Fruit fly (Drosophila melanogaster) whole organism, embryonic: ENCODE measurements around the gene Nep6.

Source experiments
- Ada2b ChIP-seq: fragments of 200-800 bp; sonication (Bioruptor generic); IDR thresholded peaks from 2 replicates; pipeline ENCODE4 v1.3.6; 2022; ENCODE audit warnings: missing biosample characterization, missing genetic modification characterization
- B-H2 ChIP-seq: fragments of 200-800 bp; sonication (Bioruptor generic); optimal IDR thresholded peaks from 2 replicates; lab custom pipeline; 2018; ENCODE audit warnings: missing biosample characterization, mild to moderate bottlenecking, missing genetic modification characterization
- Bteb2 ChIP-seq: fragments of 200-800 bp; sonication (Bioruptor generic); optimal IDR thresholded peaks from 2 replicates; lab custom pipeline; 2016; ENCODE audit warnings: missing biosample characterization, missing genetic modification characterization
- CG10209 ChIP-seq: fragments of 200-800 bp; sonication (Bioruptor generic); optimal IDR thresholded peaks from 3 replicates; lab custom pipeline; 2017; ENCODE audit warnings: missing biosample characterization, mild to moderate bottlenecking, missing genetic modification characterization, missing genetic modification reagents
- CG10431 ChIP-seq: fragments of 200-800 bp; sonication (Bioruptor generic); optimal IDR thresholded peaks from 3 replicates; lab custom pipeline; 2018; ENCODE audit warnings: missing biosample characterization, mild to moderate bottlenecking, missing genetic modification characterization
- CG10565 ChIP-seq: fragments of 200-800 bp; sonication (Bioruptor generic); optimal IDR thresholded peaks from 3 replicates; lab custom pipeline; 2016; ENCODE audit warnings: missing biosample characterization, mild to moderate bottlenecking, missing genetic modification characterization
- CG14014 ChIP-seq: fragments of 200-800 bp; sonication (Bioruptor generic); IDR thresholded peaks from 2 replicates; pipeline ENCODE4 v1.3.6; 2022; ENCODE audit warnings: missing biosample characterization, missing genetic modification characterization
- CG15514 ChIP-seq: fragments of 200-800 bp; sonication (Bioruptor generic); optimal IDR thresholded peaks from 3 replicates; lab custom pipeline; 2017; ENCODE audit warnings: missing biosample characterization, missing genetic modification characterization, mild to moderate bottlenecking, moderate library complexity, missing genetic modification reagents
- CG1602 ChIP-seq: fragments of 200-800 bp; sonication (Bioruptor generic); optimal IDR thresholded peaks from 3 replicates; lab custom pipeline; 2016; ENCODE audit warnings: missing biosample characterization, missing genetic modification characterization
- CG17802 ChIP-seq: fragments of 200-800 bp; sonication (Bioruptor generic); optimal IDR thresholded peaks from 2 replicates; lab custom pipeline; 2018; ENCODE audit warnings: missing biosample characterization, mild to moderate bottlenecking, missing genetic modification characterization, moderate library complexity
- CG2678 ChIP-seq: fragments of 200-800 bp; sonication (Bioruptor generic); optimal IDR thresholded peaks from 3 replicates; lab custom pipeline; 2019; ENCODE audit warnings: missing biosample characterization, mild to moderate bottlenecking, missing genetic modification characterization, moderate library complexity
- CG32772 ChIP-seq: fragments of 200-800 bp; sonication (Bioruptor generic); IDR thresholded peaks from 2 replicates; pipeline ENCODE4 v1.3.6; 2022; ENCODE audit warnings: missing biosample characterization, missing genetic modification characterization
- CG4360 ChIP-seq: fragments of 200-800 bp; sonication (Bioruptor generic); IDR thresholded peaks from 2 replicates; pipeline ENCODE4 v1.3.6; 2022; ENCODE audit warnings: missing biosample characterization, missing genetic modification characterization
- CG43689 ChIP-seq: fragments of 200-800 bp; sonication (Bioruptor generic); IDR thresholded peaks from 2 replicates; pipeline ENCODE4 v1.3.6; 2022; ENCODE audit warnings: missing biosample characterization, missing genetic modification characterization
- CG4424 ChIP-seq: fragments of 200-800 bp; sonication (Bioruptor generic); optimal IDR thresholded peaks from 3 replicates; lab custom pipeline; 2016; ENCODE audit warnings: missing biosample characterization, missing genetic modification characterization
- CG4617 ChIP-seq: fragments of 200-800 bp; sonication (Bioruptor generic); optimal IDR thresholded peaks from 3 replicates; lab custom pipeline; 2016; ENCODE audit warnings: missing biosample characterization, missing genetic modification characterization, borderline replicate concordance
- CG7745 ChIP-seq: fragments of 200-800 bp; sonication (Bioruptor generic); optimal IDR thresholded peaks from 2 replicates; lab custom pipeline; 2018; ENCODE audit warnings: missing biosample characterization, mild to moderate bottlenecking, missing genetic modification characterization, moderate library complexity
- CG7928 ChIP-seq: fragments of 200-800 bp; sonication (Bioruptor generic); optimal IDR thresholded peaks from 2 replicates; lab custom pipeline; 2017; ENCODE audit warnings: missing biosample characterization, mild to moderate bottlenecking, missing genetic modification characterization
- CG9797 ChIP-seq: fragments of 200-800 bp; sonication (Bioruptor generic); optimal IDR thresholded peaks from 3 replicates; lab custom pipeline; 2018; ENCODE audit warnings: missing biosample characterization, mild to moderate bottlenecking, missing genetic modification characterization
- CG9817 ChIP-seq: fragments of 200-800 bp; sonication (Bioruptor generic); optimal IDR thresholded peaks from 2 replicates; lab custom pipeline; 2018; ENCODE audit warnings: missing biosample characterization, mild to moderate bottlenecking, missing genetic modification characterization, moderate library complexity
- CG9876 ChIP-seq: fragments of 200-800 bp; sonication (Bioruptor generic); optimal IDR thresholded peaks from 2 replicates; lab custom pipeline; 2016; ENCODE audit warnings: missing biosample characterization, missing genetic modification characterization
- CkIIα-i1 ChIP-seq: fragments of 200-800 bp; sonication (Bioruptor generic); IDR thresholded peaks from 2 replicates; pipeline ENCODE4 v1.3.6; 2022; ENCODE audit warnings: missing biosample characterization, missing genetic modification characterization
- Dip2 ChIP-seq: fragments of 200-800 bp; sonication (Bioruptor generic); IDR thresholded peaks from 2 replicates; pipeline ENCODE4 v1.3.6; 2022; ENCODE audit warnings: missing biosample characterization, missing genetic modification characterization
- Dip3 ChIP-seq: fragments of 200-800 bp; sonication (Bioruptor generic); optimal IDR thresholded peaks from 3 replicates; lab custom pipeline; 2016; ENCODE audit warnings: missing biosample characterization, missing genetic modification characterization
- Dp ChIP-seq: fragments of 200-800 bp; sonication (Bioruptor generic); optimal IDR thresholded peaks from 2 replicates; lab custom pipeline; 2018; ENCODE audit warnings: missing biosample characterization, mild to moderate bottlenecking, missing genetic modification characterization, moderate library complexity
- Drgx ChIP-seq: fragments of 200-800 bp; sonication (Bioruptor generic); IDR thresholded peaks from 2 replicates; pipeline ENCODE4 v1.3.6; 2022; ENCODE audit warnings: missing biosample characterization, missing genetic modification characterization
- E2f2 ChIP-seq: fragments of 200-800 bp; sonication (Bioruptor generic); IDR thresholded peaks from 2 replicates; pipeline ENCODE4 v1.3.6; 2022; ENCODE audit warnings: missing biosample characterization, missing genetic modification characterization
- HmgZ ChIP-seq: fragments of 200-800 bp; sonication (Bioruptor generic); optimal IDR thresholded peaks from 2 replicates; lab custom pipeline; 2018; ENCODE audit warnings: missing biosample characterization, mild to moderate bottlenecking, missing genetic modification characterization
- Hmr ChIP-seq: fragments of 200-800 bp; sonication (Bioruptor generic); optimal IDR thresholded peaks from 3 replicates; lab custom pipeline; 2017; ENCODE audit warnings: mild to moderate bottlenecking, missing biosample characterization, missing genetic modification reagents, missing genetic modification characterization
- Lhr ChIP-seq: fragments of 200-800 bp; sonication (Bioruptor generic); optimal IDR thresholded peaks from 3 replicates; lab custom pipeline; 2017; ENCODE audit warnings: mild to moderate bottlenecking, missing biosample characterization, missing genetic modification reagents, missing genetic modification characterization
- Lim3 ChIP-seq: fragments of 200-800 bp; sonication (Bioruptor generic); IDR thresholded peaks from 2 replicates; pipeline ENCODE4 v1.3.6; 2022; ENCODE audit warnings: missing biosample characterization, missing genetic modification characterization
- Trl ChIP-seq, 3 experiments: fragments of >200 bp in 2 of 3; fragments of 200-800 bp in 1 of 3; sonication (Bioruptor generic) in 1 of 3; optimal IDR thresholded peaks; 2 replicates in 1 of 3; 3 replicates in 2 of 3; lab custom pipeline; 2016 to 2017; ENCODE audit warnings: missing biosample characterization in 1 of 3, missing genetic modification characterization in 1 of 3
- ac ChIP-seq: fragments of 200-800 bp; sonication (Bioruptor generic); optimal IDR thresholded peaks from 3 replicates; lab custom pipeline; 2017; ENCODE audit warnings: missing biosample characterization, mild to moderate bottlenecking, missing genetic modification characterization
- ase ChIP-seq: fragments of 200-800 bp; sonication (Bioruptor generic); IDR thresholded peaks from 3 replicates; pipeline ENCODE4 v1.3.6; 2022; ENCODE audit warnings: missing biosample characterization, missing genetic modification characterization
- da ChIP-seq: fragments of 200-800 bp; sonication (Bioruptor generic); optimal IDR thresholded peaks from 2 replicates; lab custom pipeline; 2016; ENCODE audit warnings: missing biosample characterization, missing genetic modification characterization
- danr ChIP-seq: fragments of 200-800 bp; sonication (Bioruptor generic); IDR thresholded peaks from 2 replicates; pipeline ENCODE4 v1.3.6; 2022; ENCODE audit warnings: missing biosample characterization, missing genetic modification characterization
- esg ChIP-seq: fragments of 200-800 bp; sonication (Bioruptor generic); conservative IDR thresholded peaks from 2 replicates; pipeline ENCODE4 v1.3.6; 2022; ENCODE audit warnings: missing biosample characterization, missing genetic modification characterization
- fd102C ChIP-seq: fragments of 200-800 bp; sonication (Bioruptor generic); optimal IDR thresholded peaks from 2 replicates; lab custom pipeline; 2018; ENCODE audit warnings: missing biosample characterization, mild to moderate bottlenecking, missing genetic modification characterization, moderate library complexity
- ftz-f1 ChIP-seq: fragments of 200-800 bp; sonication (Bioruptor generic); optimal IDR thresholded peaks from 2 replicates; lab custom pipeline; 2016; ENCODE audit warnings: missing biosample characterization, missing genetic modification characterization
- gem ChIP-seq: fragments of 200-800 bp; sonication (Bioruptor generic); optimal IDR thresholded peaks from 2 replicates; lab custom pipeline; 2019; ENCODE audit warnings: missing biosample characterization, mild to moderate bottlenecking, missing genetic modification characterization, moderate library complexity
- gsb ChIP-seq: fragments of 200-800 bp; sonication (Bioruptor generic); IDR thresholded peaks from 2 replicates; pipeline ENCODE4 v1.3.6; 2022; ENCODE audit warnings: missing biosample characterization, missing genetic modification characterization
- ind ChIP-seq: fragments of 200-800 bp; sonication (Bioruptor generic); optimal IDR thresholded peaks from 3 replicates; lab custom pipeline; 2016; ENCODE audit warnings: missing biosample characterization, missing genetic modification characterization
- inv ChIP-seq: fragments of 200-800 bp; sonication (Bioruptor generic); IDR thresholded peaks from 2 replicates; pipeline ENCODE4 v1.3.6; 2022; ENCODE audit warnings: missing biosample characterization, missing genetic modification characterization; ENCODE audit not compliant: partially characterized antibody
- lilli ChIP-seq: fragments of 200-800 bp; sonication (Bioruptor generic); optimal IDR thresholded peaks from 3 replicates; lab custom pipeline; 2016; ENCODE audit warnings: missing biosample characterization, missing genetic modification characterization
- nom ChIP-seq: fragments of 200-800 bp; sonication (Bioruptor generic); optimal IDR thresholded peaks from 2 replicates; lab custom pipeline; 2017; ENCODE audit warnings: missing biosample characterization, missing genetic modification characterization, mild to moderate bottlenecking, moderate library complexity, missing genetic modification reagents
- pnt ChIP-seq: fragments of 200-800 bp; sonication (Bioruptor generic); optimal IDR thresholded peaks from 3 replicates; lab custom pipeline; 2016; ENCODE audit warnings: missing biosample characterization, missing genetic modification characterization
- pzg ChIP-seq: fragments of 200-800 bp; sonication (Bioruptor generic); optimal IDR thresholded peaks from 3 replicates; lab custom pipeline; 2018; ENCODE audit warnings: missing biosample characterization, mild to moderate bottlenecking, missing genetic modification characterization, moderate library complexity
- salm ChIP-seq: fragments of 200-800 bp; sonication (Bioruptor generic); optimal IDR thresholded peaks from 2 replicates; lab custom pipeline; 2018; ENCODE audit warnings: missing biosample characterization, mild to moderate bottlenecking, missing genetic modification characterization
- stwl ChIP-seq: fragments of 200-800 bp; sonication (Bioruptor generic); optimal IDR thresholded peaks from 3 replicates; lab custom pipeline; 2018; ENCODE audit warnings: missing biosample characterization, mild to moderate bottlenecking, missing genetic modification characterization, moderate library complexity
- tin ChIP-seq: fragments of 200-800 bp; sonication (Bioruptor generic); optimal IDR thresholded peaks from 3 replicates; lab custom pipeline; 2016; ENCODE audit warnings: missing biosample characterization, missing genetic modification characterization
- wdn ChIP-seq: fragments of 200-800 bp; sonication (Bioruptor generic); IDR thresholded peaks from 2 replicates; pipeline ENCODE4 v1.3.6; 2022; ENCODE audit warnings: missing biosample characterization, missing genetic modification characterization

The Nep6 gene

DNA sequence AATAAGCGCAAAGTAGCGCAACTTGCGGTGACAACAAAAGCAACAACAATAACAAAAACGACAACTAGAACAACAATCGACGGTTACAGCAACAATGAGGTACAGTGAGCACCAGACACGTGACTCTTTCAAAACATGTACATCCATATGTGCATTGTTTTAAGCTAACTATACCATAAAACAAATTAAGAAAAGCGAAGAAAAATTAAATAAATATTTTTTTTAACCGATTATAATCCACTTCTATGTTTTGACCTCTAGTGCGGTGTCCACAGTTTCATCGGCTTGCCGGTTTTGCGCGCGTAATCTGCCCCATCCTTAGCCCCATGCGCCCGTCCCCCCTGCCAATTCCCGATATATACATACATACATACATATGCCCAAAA lies 47.1 kb upstream of the Nep6 start (continued):
- peak; percentile 96 for TF ChIP-seq CG32772
- peak; percentile 91 for TF ChIP-seq CG10209 (GFP tag; lab: Kevin White, UChicago)
- TF ChIP-seq CG4360 (GFP tag; lab: Robert Waterston, UW) = peak; percentile 78
- peak; percentile 95 for TF ChIP-seq gem (tag; lab: Kevin White, UChicago)
- peak; percentile 91 for TF ChIP-seq nom (GFP tag; lab: Kevin White, UChicago)
- peak; percentile 46 for TF ChIP-seq CG10565 (GFP tag; lab: Kevin White, UChicago)
- TF ChIP-seq Hmr (GFP tag; lab: Kevin White, UChicago) = peak; percentile 95
- no peak for TF ChIP-seq ac (GFP tag; lab: Kevin White, UChicago)
- peak; percentile 88 for TF ChIP-seq danr
- TF ChIP-seq CG4617 (GFP tag; lab: Kevin White, UChicago) = peak; percentile 68
- TF ChIP-seq ftz-f1 (GFP tag; lab: Kevin White, UChicago) = no peak
- peak; percentile 95 for TF ChIP-seq CG2678 (tag; lab: Kevin White, UChicago)
- peak; percentile 6 for TF ChIP-seq pzg (GFP tag; lab: Kevin White, UChicago)
- TF ChIP-seq ind = peak; percentile 95
- TF ChIP-seq CkIIα-i1 (GFP tag; lab: Robert Waterston, UW) = peak; percentile 68; the same call in 1 of the 2 replicates
- no peak for TF ChIP-seq inv (GFP tag; lab: Robert Waterston, UW)
- TF ChIP-seq Drgx (GFP tag; lab: Robert Waterston, UW) = peak; percentile 99
- TF ChIP-seq HmgZ = peak; percentile 91
- TF ChIP-seq CG15514 (GFP tag; lab: Kevin White, UChicago) = peak; percentile 85
- TF ChIP-seq fd102C (GFP tag; lab: Kevin White, UChicago) = no peak
- peak; percentile 87 for TF ChIP-seq tin (GFP tag; lab: Kevin White, UChicago)
- TF ChIP-seq lilli (GFP tag; lab: Kevin White, UChicago) = peak; percentile 96
- TF ChIP-seq da (GFP tag; lab: Kevin White, UChicago) = peak; percentile 49
- peak; percentile 92 for TF ChIP-seq gsb (GFP tag; lab: Robert Waterston, UW)
- no peak for TF ChIP-seq CG9797 (GFP tag; lab: Kevin White, UChicago)
- TF ChIP-seq CG4424 (GFP tag; lab: Kevin White, UChicago) = peak; percentile 90
- no peak for TF ChIP-seq CG10431 (GFP tag; lab: Kevin White, UChicago)
- TF ChIP-seq B-H2 (GFP tag; lab: Kevin White, UChicago) = no peak
- peak; percentile 94 for TF ChIP-seq wdn (GFP tag; lab: Robert Waterston, UW)
- TF ChIP-seq pnt = peak; percentile 75
- peak; percentile 96 for TF ChIP-seq CG14014 (GFP tag; lab: Robert Waterston, UW)
- TF ChIP-seq salm (tag; lab: Kevin White, UChicago) = peak; percentile 71
- peak; percentile 54 for TF ChIP-seq CG17802
- peak; percentile 89 for TF ChIP-seq Lim3 (GFP tag; lab: Robert Waterston, UW)
- no peak for TF ChIP-seq Dp (GFP tag; lab: Kevin White, UChicago)
- peak; percentile 94 for TF ChIP-seq ase
- TF ChIP-seq CG7928 (GFP tag; lab: Kevin White, UChicago) = peak; percentile 66
- peak; percentile 81 for TF ChIP-seq Bteb2 (GFP tag; lab: Kevin White, UChicago)
- peak; percentile 89 for TF ChIP-seq CG43689 (GFP tag; lab: Robert Waterston, UW)
- peak; percentile 92 for TF ChIP-seq CG9817
- peak; percentile 29 for TF ChIP-seq CG9876 (GFP tag; lab: Kevin White, UChicago)
- TF ChIP-seq Dip3 (GFP tag; lab: Kevin White, UChicago) = peak; percentile 95
- peak; percentile 96 for TF ChIP-seq Ada2b (GFP tag; lab: Robert Waterston, UW)
- no peak for TF ChIP-seq stwl (tag; lab: Kevin White, UChicago)
- TF ChIP-seq CG1602 = peak; percentile 90
- peak; percentile 44 for TF ChIP-seq Lhr (GFP tag; lab: Kevin White, UChicago)
- TF ChIP-seq Trl (optimal IDR thresholded peaks at IDR 0.05; lab: Kevin White, UChicago) = no peak
- TF ChIP-seq Trl (GFP tag; optimal IDR thresholded peaks at IDR 0.05; lab: Kevin White, UChicago) = peak; percentile 78
- no peak for TF ChIP-seq CG7745
- TF ChIP-seq E2f2 (GFP tag; lab: Robert Waterston, UW) = peak; percentile 75
- peak; percentile 93 for TF ChIP-seq esg
- TF ChIP-seq Dip2 (GFP tag; lab: Robert Waterston, UW) = peak; percentile 57; the same call in 1 of the 2 replicates
